Fruit fly (Drosophila melanogaster) whole organism, embryonic: Measurements from ENCODE around the gene CG14695.

ENCODE experiments used
- BtbVII ChIP-seq: fragments of 200-800 bp; sonication (Bioruptor generic); optimal IDR thresholded peaks from 3 replicates; lab custom pipeline; 2017; ENCODE audit warnings: missing biosample characterization, mild to moderate bottlenecking, missing genetic modification characterization
- Bteb2 ChIP-seq: fragments of 200-800 bp; sonication (Bioruptor generic); optimal IDR thresholded peaks from 2 replicates; lab custom pipeline; 2016; ENCODE audit warnings: missing biosample characterization, missing genetic modification characterization
- CG10267 ChIP-seq: fragments of 200-800 bp; sonication (Bioruptor generic); optimal IDR thresholded peaks from 2 replicates; lab custom pipeline; 2018; ENCODE audit warnings: missing biosample characterization, mild to moderate bottlenecking, missing genetic modification characterization, moderate library complexity
- CG10654 ChIP-seq: fragments of 200-800 bp; sonication (Bioruptor generic); optimal IDR thresholded peaks from 2 replicates; lab custom pipeline; 2016; ENCODE audit warnings: missing biosample characterization, missing genetic modification characterization
- CG1233 ChIP-seq: fragments of 200-800 bp; sonication (Bioruptor generic); optimal IDR thresholded peaks from 4 replicates; lab custom pipeline; 2018; ENCODE audit warnings: missing biosample characterization, mild to moderate bottlenecking, missing genetic modification characterization
- CG13296 ChIP-seq: fragments of 200-800 bp; sonication (Bioruptor generic); optimal IDR thresholded peaks from 3 replicates; lab custom pipeline; 2018; ENCODE audit warnings: missing biosample characterization, mild to moderate bottlenecking, missing genetic modification characterization
- CG13624 ChIP-seq: fragments of 200-800 bp; sonication (Bioruptor generic); optimal IDR thresholded peaks from 2 replicates; lab custom pipeline; 2016; ENCODE audit warnings: missing biosample characterization, missing genetic modification characterization
- CG1603 ChIP-seq: fragments of 200-800 bp; sonication (Bioruptor generic); optimal IDR thresholded peaks from 2 replicates; lab custom pipeline; 2019; ENCODE audit warnings: missing biosample characterization, mild to moderate bottlenecking, missing genetic modification characterization, moderate library complexity
- CG17361 ChIP-seq: fragments of 200-800 bp; sonication (Bioruptor generic); IDR thresholded peaks from 3 replicates; pipeline ENCODE4 v1.3.6; 2022; ENCODE audit warnings: missing biosample characterization, missing genetic modification characterization
- CG17612 ChIP-seq: fragments of 200-800 bp; sonication (Bioruptor generic); IDR thresholded peaks from 2 replicates; pipeline ENCODE4 v1.3.6; 2022; ENCODE audit warnings: missing biosample characterization, missing genetic modification characterization
- CG31441 ChIP-seq: fragments of 200-800 bp; sonication (Bioruptor generic); IDR thresholded peaks from 2 replicates; pipeline ENCODE4 v1.3.6; 2022; ENCODE audit warnings: missing biosample characterization, missing genetic modification characterization
- CG32532 ChIP-seq: fragments of 200-800 bp; sonication (Bioruptor generic); IDR thresholded peaks from 2 replicates; pipeline ENCODE4 v1.3.6; 2022; ENCODE audit warnings: missing biosample characterization, missing genetic modification characterization
- CG33213 ChIP-seq: fragments of 200-800 bp; sonication (Bioruptor generic); optimal IDR thresholded peaks from 3 replicates; lab custom pipeline; 2016; ENCODE audit warnings: missing biosample characterization, missing genetic modification characterization
- CG6175 ChIP-seq: fragments of 200-800 bp; sonication (Bioruptor generic); IDR thresholded peaks from 3 replicates; pipeline ENCODE4 v1.3.6; 2022; ENCODE audit warnings: missing biosample characterization, missing genetic modification characterization
- CG6791 ChIP-seq: fragments of 200-800 bp; sonication (Bioruptor generic); IDR thresholded peaks from 3 replicates; pipeline ENCODE4 v1.3.6; 2022; ENCODE audit warnings: missing biosample characterization, missing genetic modification characterization; ENCODE audit not compliant: partially characterized antibody
- CG8388 ChIP-seq: fragments of 200-800 bp; sonication (Bioruptor generic); optimal IDR thresholded peaks from 2 replicates; lab custom pipeline; 2019; ENCODE audit warnings: missing biosample characterization, mild to moderate bottlenecking, missing genetic modification characterization, moderate library complexity
- CG9215 ChIP-seq: fragments of 200-800 bp; sonication (Bioruptor generic); IDR thresholded peaks from 2 replicates; pipeline ENCODE4 v1.3.6; 2022; ENCODE audit warnings: missing biosample characterization, missing genetic modification characterization
- CG9609 ChIP-seq: fragments of 200-800 bp; sonication (Bioruptor generic); optimal IDR thresholded peaks from 3 replicates; lab custom pipeline; 2016; ENCODE audit warnings: missing biosample characterization, missing genetic modification characterization
- D ChIP-seq, 2 experiments: fragments of 200-800 bp in 1 of 2; fragments of >200 bp in 1 of 2; sonication (Bioruptor generic) in 1 of 2; optimal IDR thresholded peaks; 2 replicates in 1 of 2; 3 replicates in 1 of 2; lab custom pipeline; 2017; ENCODE audit warnings: mild to moderate bottlenecking in 1 of 2, missing biosample characterization in 1 of 2, missing genetic modification characterization in 1 of 2, missing genetic modification reagents in 1 of 2
- Deaf1 ChIP-seq: fragments of 200-800 bp; optimal IDR thresholded peaks from 3 replicates; lab custom pipeline; 2019; ENCODE audit warnings: missing biosample characterization, mild to moderate bottlenecking, missing genetic modification characterization, moderate library complexity
- Dip2 ChIP-seq: fragments of 200-800 bp; sonication (Bioruptor generic); IDR thresholded peaks from 2 replicates; pipeline ENCODE4 v1.3.6; 2022; ENCODE audit warnings: missing biosample characterization, missing genetic modification characterization
- Dll ChIP-seq: fragments of 200-800 bp; sonication (Bioruptor generic); IDR thresholded peaks from 4 replicates; pipeline ENCODE4 v1.3.6; 2022; ENCODE audit warnings: missing biosample characterization, missing genetic modification characterization; ENCODE audit not compliant: partially characterized antibody
- Doc3 ChIP-seq: fragments of 200-800 bp; sonication (Bioruptor generic); IDR thresholded peaks from 3 replicates; pipeline ENCODE4 v1.3.6; 2022; ENCODE audit warnings: missing biosample characterization, missing genetic modification characterization; ENCODE audit not compliant: partially characterized antibody
- Eip74EF ChIP-seq, 2 experiments: fragments of 200-800 bp in 1 of 2; fragments of >200 bp in 1 of 2; sonication (Bioruptor generic) in 1 of 2; optimal IDR thresholded peaks; 2 replicates each; lab custom pipeline; 2017 to 2019; ENCODE audit warnings: missing biosample characterization in 2 of 2, missing genetic modification characterization in 2 of 2, mild to moderate bottlenecking in 1 of 2, moderate library complexity in 1 of 2
- Elba2 ChIP-seq: fragments of 200-800 bp; sonication (Bioruptor generic); optimal IDR thresholded peaks from 3 replicates; lab custom pipeline; 2016; ENCODE audit warnings: missing biosample characterization, missing genetic modification characterization
- H2.0 ChIP-seq: fragments of 200-800 bp; sonication (Bioruptor generic); IDR thresholded peaks from 2 replicates; pipeline ENCODE4 v1.3.6; 2022; ENCODE audit warnings: missing biosample characterization, missing genetic modification characterization
- MTF-1 ChIP-seq: fragments of 200-800 bp; sonication (Bioruptor generic); optimal IDR thresholded peaks from 2 replicates; lab custom pipeline; 2018; ENCODE audit warnings: missing biosample characterization, mild to moderate bottlenecking, missing genetic modification characterization, borderline replicate concordance
- Max ChIP-seq: fragments of 200-800 bp; sonication (Bioruptor generic); optimal IDR thresholded peaks from 2 replicates; lab custom pipeline; 2016; ENCODE audit warnings: missing biosample characterization, mild to moderate bottlenecking, missing genetic modification characterization
- NC2α ChIP-seq: fragments of 200-800 bp; sonication (Bioruptor generic); optimal IDR thresholded peaks from 2 replicates; lab custom pipeline; 2016; ENCODE audit warnings: missing biosample characterization, missing genetic modification characterization
- Rx ChIP-seq: fragments of 200-800 bp; sonication (Bioruptor generic); IDR thresholded peaks from 2 replicates; pipeline ENCODE4 v1.3.6; 2022; ENCODE audit warnings: missing biosample characterization, missing genetic modification characterization
- Trl ChIP-seq, 3 experiments: fragments of >200 bp in 2 of 3; fragments of 200-800 bp in 1 of 3; sonication (Bioruptor generic) in 1 of 3; optimal IDR thresholded peaks; 2 replicates in 1 of 3; 3 replicates in 2 of 3; lab custom pipeline; 2016 to 2017; ENCODE audit warnings: missing biosample characterization in 1 of 3, missing genetic modification characterization in 1 of 3
- abd-A ChIP-seq: fragments of 200-800 bp; sonication (Bioruptor generic); optimal IDR thresholded peaks from 3 replicates; lab custom pipeline; 2019; ENCODE audit warnings: missing biosample characterization, mild to moderate bottlenecking, missing genetic modification characterization, moderate library complexity
- ap ChIP-seq: fragments of 200-800 bp; sonication (Bioruptor generic); IDR thresholded peaks from 2 replicates; pipeline ENCODE4 v1.3.6; 2022; ENCODE audit warnings: missing biosample characterization, missing genetic modification characterization
- ase ChIP-seq: fragments of 200-800 bp; sonication (Bioruptor generic); IDR thresholded peaks from 3 replicates; pipeline ENCODE4 v1.3.6; 2022; ENCODE audit warnings: missing biosample characterization, missing genetic modification characterization
- cwo ChIP-seq: fragments of 200-800 bp; sonication (Bioruptor generic); optimal IDR thresholded peaks from 3 replicates; lab custom pipeline; 2017; ENCODE audit warnings: missing biosample characterization, missing genetic modification characterization, mild to moderate bottlenecking, moderate library complexity, missing genetic modification reagents
- esg ChIP-seq: fragments of 200-800 bp; sonication (Bioruptor generic); conservative IDR thresholded peaks from 2 replicates; pipeline ENCODE4 v1.3.6; 2022; ENCODE audit warnings: missing biosample characterization, missing genetic modification characterization
- grau ChIP-seq: fragments of 200-800 bp; optimal IDR thresholded peaks from 3 replicates; lab custom pipeline; 2019; ENCODE audit warnings: missing biosample characterization, mild to moderate bottlenecking, missing genetic modification characterization, moderate library complexity
- kay ChIP-seq: fragments of 200-800 bp; sonication (Bioruptor generic); optimal IDR thresholded peaks from 2 replicates; lab custom pipeline; 2016; ENCODE audit warnings: missing biosample characterization, missing genetic modification characterization
- knrl ChIP-seq: fragments of 200-800 bp; sonication (Bioruptor generic); IDR thresholded peaks from 3 replicates; pipeline ENCODE4 v1.3.6; 2022; ENCODE audit warnings: missing biosample characterization, missing genetic modification characterization; ENCODE audit not compliant: partially characterized antibody
- luna ChIP-seq: fragments of 200-800 bp; sonication (Bioruptor generic); optimal IDR thresholded peaks from 2 replicates; lab custom pipeline; 2016; ENCODE audit warnings: missing biosample characterization, missing genetic modification characterization
- odd ChIP-seq: fragments of 200-800 bp; sonication (Bioruptor generic); optimal IDR thresholded peaks from 2 replicates; lab custom pipeline; 2017; ENCODE audit warnings: missing biosample characterization, mild to moderate bottlenecking, missing genetic modification characterization
- pita ChIP-seq: fragments of 200-800 bp; sonication (Bioruptor generic); optimal IDR thresholded peaks from 2 replicates; lab custom pipeline; 2017; ENCODE audit warnings: missing biosample characterization, mild to moderate bottlenecking, missing genetic modification characterization
- psq ChIP-seq: fragments of 200-800 bp; sonication (Bioruptor generic); optimal IDR thresholded peaks from 2 replicates; lab custom pipeline; 2017; ENCODE audit warnings: missing biosample characterization, missing genetic modification characterization
- ro ChIP-seq: fragments of 200-800 bp; sonication (Bioruptor generic); IDR thresholded peaks from 2 replicates; pipeline ENCODE4 v1.3.6; 2022; ENCODE audit warnings: missing biosample characterization, missing genetic modification characterization
- sd ChIP-seq: fragments of 200-800 bp; sonication (Bioruptor generic); optimal IDR thresholded peaks from 3 replicates; lab custom pipeline; 2018; ENCODE audit warnings: missing biosample characterization, mild to moderate bottlenecking, missing genetic modification characterization, moderate library complexity
- sob ChIP-seq: fragments of 200-800 bp; sonication (Bioruptor generic); IDR thresholded peaks from 2 replicates; pipeline ENCODE4 v1.3.6; 2022; ENCODE audit warnings: missing biosample characterization, missing genetic modification characterization
- unpg ChIP-seq: fragments of 200-800 bp; sonication (Bioruptor generic); optimal IDR thresholded peaks from 3 replicates; lab custom pipeline; 2018; ENCODE audit warnings: missing biosample characterization, mild to moderate bottlenecking, missing genetic modification characterization, moderate library complexity

The CG14695 gene

DNA sequence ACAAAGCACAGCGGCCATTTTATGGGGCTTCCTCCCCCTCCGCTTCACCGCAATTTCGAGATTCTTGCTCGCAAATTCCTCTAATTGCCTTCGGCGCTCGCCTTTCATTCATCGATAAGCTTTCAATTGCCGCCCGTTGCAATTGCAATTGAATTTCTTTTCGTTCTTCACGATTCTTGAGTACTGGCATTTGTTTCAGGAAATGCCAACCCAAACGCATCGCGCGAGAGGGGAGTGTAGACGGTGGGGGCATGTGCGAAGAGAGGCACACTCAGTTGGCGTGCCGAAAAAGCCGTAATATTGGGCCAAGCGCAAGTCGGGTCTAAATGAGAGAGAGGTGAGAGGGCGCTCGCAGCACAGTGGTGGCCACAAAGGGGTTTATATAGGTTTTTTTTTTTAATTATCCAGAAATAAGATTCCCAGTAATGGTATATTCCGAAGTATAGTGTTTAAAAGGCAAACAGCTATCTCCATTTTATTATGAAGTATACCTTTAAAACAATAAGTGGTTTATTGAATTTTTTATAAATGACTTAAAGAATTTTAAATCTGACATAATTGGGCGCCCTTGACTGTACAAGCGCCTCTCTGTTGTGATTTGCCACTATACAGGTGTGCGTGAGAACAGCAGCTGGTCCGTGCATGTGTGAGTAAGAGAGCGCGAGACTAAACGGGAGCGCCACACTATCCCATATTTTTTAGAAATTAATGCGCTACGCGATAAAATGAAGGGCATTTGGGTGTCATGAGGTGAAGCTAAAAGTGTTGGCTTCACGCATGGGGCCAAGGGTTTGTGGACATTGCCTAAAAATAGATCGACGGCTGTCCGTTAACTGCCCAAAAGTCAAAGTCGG lies 7.6 kb upstream of the CG14695 start (continued):
- TF ChIP-seq Bteb2 (GFP tag; lab: Kevin White, UChicago) (peak; percentile 88), CG10654 (GFP tag; lab: Kevin White, UChicago) (peak; percentile 72), CG33213 (GFP tag; lab: Kevin White, UChicago) (peak; percentile 56), cwo (peak; percentile 91), Rx (GFP tag; lab: Robert Waterston, UW) (peak; percentile 55; the same call in 1 of the 2 replicates), Max (GFP tag; lab: Kevin White, UChicago) (peak; percentile 81), CG17361 (GFP tag; lab: Robert Waterston, UW) (peak; percentile 91), CG13296 (GFP tag; lab: Kevin White, UChicago) (peak; percentile 94), CG6175 (GFP tag; lab: Robert Waterston, UW) (no peak; the same call in 2 of the 3 replicates), knrl (GFP tag; lab: Robert Waterston, UW) (peak; percentile 29; the same call in 1 of the 3 replicates), Doc3 (GFP tag; lab: Robert Waterston, UW) (no peak), H2.0 (peak; percentile 72), grau (peak; percentile 86), Dll (GFP tag; lab: Robert Waterston, UW) (0 out of 4 replicates have a peak, but pooled peaks have one; percentile 49), pita (GFP tag; lab: Kevin White, UChicago) (no peak), unpg (peak; percentile 94), CG31441 (GFP tag; lab: Robert Waterston, UW) (peak; percentile 93), Elba2 (GFP tag; lab: Kevin White, UChicago) (no peak), Eip74EF (GFP tag; optimal IDR thresholded peaks at IDR 0.05; lab: Kevin White, UChicago) (peak in 1 of 2 experiments; percentile 89), CG1233 (GFP tag; lab: Kevin White, UChicago) (peak; percentile 76), D (optimal IDR thresholded peaks at IDR 0.05; lab: Kevin White, UChicago) (no peak), D (GFP tag; optimal IDR thresholded peaks at IDR 0.05; lab: Kevin White, UChicago) (peak; percentile 81), NC2α (peak; percentile 66), ase (peak; percentile 84), Trl (optimal IDR thresholded peaks at IDR 0.05; lab: Kevin White, UChicago) (peak; percentile 79 to 96), Trl (GFP tag; optimal IDR thresholded peaks at IDR 0.05; lab: Kevin White, UChicago) (peak; percentile 84), sd (tag; lab: Kevin White, UChicago) (peak; percentile 80), CG17612 (GFP tag; lab: Robert Waterston, UW) (peak; percentile 30; the same call in 1 of the 2 replicates), abd-A (tag; lab: Kevin White, UChicago) (peak; percentile 86), CG9215 (GFP tag; lab: Robert Waterston, UW) (peak; percentile 91), psq (GFP tag; lab: Kevin White, UChicago) (peak; percentile 62), odd (GFP tag; lab: Kevin White, UChicago) (peak; percentile 94), ap (peak; percentile 77), Dip2 (GFP tag; lab: Robert Waterston, UW) (no peak), sob (GFP tag; lab: Robert Waterston, UW) (peak; percentile 92), CG10267 (tag; lab: Kevin White, UChicago) (peak; percentile 85), CG13624 (GFP tag; lab: Kevin White, UChicago) (peak; percentile 90), CG1603 (tag; lab: Kevin White, UChicago) (peak; percentile 53), BtbVII (peak; percentile 93), MTF-1 (GFP tag; lab: Kevin White, UChicago) (peak; percentile 25), luna (peak; percentile 33), CG6791 (GFP tag; lab: Robert Waterston, UW) (no peak), esg (GFP tag; lab: Robert Waterston, UW) (peak; percentile 86), CG9609 (GFP tag; lab: Kevin White, UChicago) (peak; percentile 70), kay (peak; percentile 61), CG32532 (peak; percentile 94), ro (GFP tag; lab: Robert Waterston, UW) (peak; percentile 64), CG8388 (GFP tag; lab: Kevin White, UChicago) (peak; percentile 84), Deaf1 (tag; lab: Kevin White, UChicago) (peak; percentile 48)
